Worm (Caenorhabditis elegans): ENCODE results near the gene C16C4.1.
"Not testable (repeated sequence)": the region's sequence is repeated elsewhere in the genome, so short reads cannot be mapped to it uniquely, and the experiment has no call there.

DNA sequence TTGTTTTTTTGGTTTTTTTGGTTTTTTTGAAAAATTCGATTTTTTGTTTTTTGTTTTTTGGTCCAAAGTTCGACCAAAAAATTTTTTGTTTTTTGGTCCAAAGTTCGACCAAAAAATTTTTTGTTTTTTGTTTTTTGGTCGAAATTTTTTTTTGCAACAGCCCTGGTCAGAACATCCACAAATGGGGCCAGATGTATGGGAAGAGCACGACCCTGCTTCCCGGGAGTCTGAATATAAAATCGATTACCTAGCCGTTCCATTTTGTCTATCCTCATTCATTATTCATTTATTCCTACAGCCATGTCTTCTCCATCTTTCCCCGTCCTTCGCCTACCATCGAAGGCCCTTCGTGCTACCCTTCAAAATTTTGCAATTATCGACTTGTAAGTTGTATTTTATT lies 39.9 kb upstream of the C16C4.1 start, which contains the start of gene fbxb-95:
- not testable (repeated sequence) for TF ChIP-seq F13C5.2 (tag; optimal IDR thresholded peaks at IDR 0.05); ceh-36 (tag; optimal IDR thresholded peaks at IDR 0.05); ama-1 (optimal IDR thresholded peaks at IDR 0.05)
